Worm (Caenorhabditis elegans) whole organism, L1 larva: ENCODE data around the gene K04F1.9.

Experiments used
- egl-27 ChIP-seq, 2 experiments: fragments of 150-350 bp in 1 of 2; sonication (generic microtip); optimal IDR thresholded peaks; 3 replicates each; lab custom pipeline; 2017 to 2018; ENCODE audit warnings: missing biosample characterization in 2 of 2, missing genetic modification characterization in 2 of 2, missing genetic modification reagents in 2 of 2
- lir-3 ChIP-seq: sonication (generic microtip); optimal IDR thresholded peaks from 2 replicates; lab custom pipeline; 2016; ENCODE audit warnings: mild to moderate bottlenecking, missing genetic modification characterization, moderate library complexity, missing compliant biosample characterization; ENCODE audit not compliant: poor library complexity
- nhr-11 ChIP-seq: fragments of 150-350 bp; optimal IDR thresholded peaks from 2 replicates; lab custom pipeline; 2014; ENCODE audit warnings: missing biosample characterization, missing genetic modification characterization
- nhr-77 ChIP-seq: fragments of 150-350 bp; optimal IDR thresholded peaks from 2 replicates; lab custom pipeline; 2014; ENCODE audit warnings: missing biosample characterization, missing genetic modification characterization
- pag-3 ChIP-seq: sonication (generic microtip); optimal IDR thresholded peaks from 2 replicates; lab custom pipeline; 2017; ENCODE audit warnings: missing genetic modification characterization, mild to moderate bottlenecking, missing compliant biosample characterization, antibody characterized with exemption, borderline replicate concordance; ENCODE audit not compliant: insufficient read depth
- pax-3 ChIP-seq: fragments of 200-800 bp; sonication (Bioruptor generic); optimal IDR thresholded peaks from 2 replicates; lab custom pipeline; 2018; ENCODE audit warnings: mild to moderate bottlenecking, missing genetic modification characterization, moderate library complexity, missing compliant biosample characterization
- unc-62 ChIP-seq: fragments of 150-350 bp; optimal IDR thresholded peaks from 2 replicates; lab custom pipeline; 2014; ENCODE audit warnings: missing biosample characterization, missing genetic modification reagents, missing genetic modification characterization
- zip-4 ChIP-seq: fragments of 200-800 bp; sonication (Bioruptor generic); optimal IDR thresholded peaks from 2 replicates; lab custom pipeline; 2018; ENCODE audit warnings: mild to moderate bottlenecking, missing genetic modification characterization, moderate library complexity, missing compliant biosample characterization

ce11 chrV:1701584-1702101, 36.6 kb downstream of the K04F1.9 start, which contains the start of gene srw-90:
- no peak for TF ChIP-seq unc-62
- TF ChIP-seq pax-3 (tag; lab: Kevin White, UChicago), result no peak
- TF ChIP-seq pag-3 (tag; lab: Kevin White, UChicago), result no peak
- no peak for TF ChIP-seq lir-3 (tag; lab: Kevin White, UChicago)
- TF ChIP-seq zip-4 (GFP tag; lab: Kevin White, UChicago), result no peak
- TF ChIP-seq egl-27 (tag; optimal IDR thresholded peaks at IDR 0.05; lab: Kevin White, UChicago), result no peak
- no peak for TF ChIP-seq nhr-77 (tag; lab: Kevin White, UChicago)
- no peak for TF ChIP-seq nhr-11 (tag; lab: Kevin White, UChicago)
